Fruit fly (Drosophila melanogaster): ENCODE data around the gene CG8997.

The CG8997 gene

dm6 chr2L:13803805-13804560 is 41.1 kb downstream of the CG8997 start (continued):
- no peak for TF ChIP-seq Hr39 (GFP tag; optimal IDR thresholded peaks at IDR 0.05)
- no peak for TF ChIP-seq CG6792 (GFP tag; optimal IDR thresholded peaks at IDR 0.05)
- TF ChIP-seq CG6276 (GFP tag; optimal IDR thresholded peaks at IDR 0.05) = peak; percentile 19
- peak; percentile 38 for TF ChIP-seq vri (GFP tag; optimal IDR thresholded peaks at IDR 0.05)
- TF ChIP-seq esn (GFP tag; optimal IDR thresholded peaks at IDR 0.05) = no peak
- TF ChIP-seq dac (GFP tag; optimal IDR thresholded peaks at IDR 0.05) = no peak
- no peak for TF ChIP-seq OdsH (GFP tag; optimal IDR thresholded peaks at IDR 0.05)
- no peak for TF ChIP-seq CG10631 (GFP tag; optimal IDR thresholded peaks at IDR 0.05)

dm6 chr2L:13803032-13803661 is 42.0 kb downstream of the CG8997 start, which contains the start of gene CAH1:
TSS of gene CAH1 (plus strand) at chr2L:13803626.
- no peak for TF ChIP-seq CG10631 (GFP tag; optimal IDR thresholded peaks at IDR 0.05)
- TF ChIP-seq fkh (GFP tag; optimal IDR thresholded peaks at IDR 0.05) = peak; percentile 12
- no peak for TF ChIP-seq OdsH (GFP tag; optimal IDR thresholded peaks at IDR 0.05)
- peak; percentile 33; the same call in 1 of the 3 replicates for TF ChIP-seq eg (GFP tag; IDR thresholded peaks at IDR 0.05)

- TF ChIP-seq spab (GFP tag; optimal IDR thresholded peaks at IDR 0.05) = no peak
- no peak for TF ChIP-seq Eip78C (GFP tag)
- no peak for TF ChIP-seq Met (GFP tag; optimal IDR thresholded peaks at IDR 0.05)
- no peak for TF ChIP-seq Sox15 (GFP tag; optimal IDR thresholded peaks at IDR 0.05)
- no peak for TF ChIP-seq CG31627 (GFP tag; optimal IDR thresholded peaks at IDR 0.05)
- TF ChIP-seq CG6163 (GFP tag; IDR thresholded peaks at IDR 0.05) = no peak
- no peak for TF ChIP-seq Ets21C (GFP tag; optimal IDR thresholded peaks at IDR 0.05)
- TF ChIP-seq ss (GFP tag; optimal IDR thresholded peaks at IDR 0.05) = no peak
- no peak for TF ChIP-seq CG8319 (GFP tag; optimal IDR thresholded peaks at IDR 0.05)
- no peak for TF ChIP-seq Eip75B (GFP tag; optimal IDR thresholded peaks at IDR 0.05)
- TF ChIP-seq CG11294 (GFP tag; IDR thresholded peaks at IDR 0.05) = no peak
- no peak for TF ChIP-seq CG10669 (GFP tag; optimal IDR thresholded peaks at IDR 0.05)
- no peak for TF ChIP-seq CG4318 (GFP tag; optimal IDR thresholded peaks at IDR 0.05)
- no peak for TF ChIP-seq Gug (GFP tag; IDR thresholded peaks at IDR 0.05)
- TF ChIP-seq CG9139 (GFP tag; optimal IDR thresholded peaks at IDR 0.05) = no peak
- TF ChIP-seq Ets96B (tag; optimal IDR thresholded peaks at IDR 0.05) = no peak
Measured at dm6 chr2L:13802075-13802639, 43.0 kb downstream of the CG8997 start.

dm6 chr2L:13801166-13801565 is 44.0 kb downstream of the CG8997 start:
- TF ChIP-seq CG10631 (GFP tag; optimal IDR thresholded peaks at IDR 0.05) = no peak
- no peak for TF ChIP-seq CG7368 (GFP tag; optimal IDR thresholded peaks at IDR 0.05)
- peak; percentile 42 for TF ChIP-seq fkh (GFP tag; optimal IDR thresholded peaks at IDR 0.05)

All from whole organism, prepupa.